Worm (Caenorhabditis elegans): ENCODE measurements around the gene C55A1.4.
A peak's percentile ranks its signal among the peaks of the same experiment; 100 is the strongest.

C55A1.4 gene

ce11 chrV:15666718-15667117 is 23.6 kb upstream of the C55A1.4 start (continued):
- TF ChIP-seq attf-4 (tag; optimal IDR thresholded peaks at IDR 0.05) (no peak), lin-29 (GFP tag; IDR thresholded peaks at IDR 0.05) (no peak), F26F4.8 (GFP tag; conservative IDR thresholded peaks at IDR 0.05) (no peak), pha-4 (GFP tag; IDR thresholded peaks at IDR 0.05) (peak; percentile 50; the same call in 1 of the 2 replicates), pha-4 (tag; optimal IDR thresholded peaks at IDR 0.05) (no peak), tra-1 (GFP tag; IDR thresholded peaks at IDR 0.05) (peak; percentile 74), mxl-3 (GFP tag; optimal IDR thresholded peaks at IDR 0.05) (peak; percentile 85), set-16 (GFP tag; IDR thresholded peaks at IDR 0.05) (no peak), dmd-9 (GFP tag; IDR thresholded peaks at IDR 0.05) (no peak), dmd-6 (GFP tag; IDR thresholded peaks at IDR 0.05) (peak; percentile 99), nhr-41 (GFP tag; IDR thresholded peaks at IDR 0.05) (no peak), ces-1 (GFP tag; optimal IDR thresholded peaks at IDR 0.05) (no peak), ZK337.2 (GFP tag; IDR thresholded peaks at IDR 0.05) (no peak), zip-2 (tag; optimal IDR thresholded peaks at IDR 0.05) (no peak), daf-12 (tag; optimal IDR thresholded peaks at IDR 0.05) (no peak), dve-1 (tag; optimal IDR thresholded peaks at IDR 0.05; ENCODE audit: insufficient read depth) (peak; percentile 96), aha-1 (tag) (no peak), rbr-2 (tag; optimal IDR thresholded peaks at IDR 0.05) (no peak), tag-97 (GFP tag; IDR thresholded peaks at IDR 0.05) (no peak), mdt-29 (GFP tag; IDR thresholded peaks at IDR 0.05) (0 out of 2 replicates have a peak, but pooled peaks have one; percentile 24), ama-1 (optimal IDR thresholded peaks at IDR 0.05) (no peak), nhr-102 (tag; optimal IDR thresholded peaks at IDR 0.05) (peak; percentile 70), nhr-76 (tag; optimal IDR thresholded peaks at IDR 0.05) (no peak), hlh-30 (tag; optimal IDR thresholded peaks at IDR 0.05; ENCODE audit: insufficient read depth) (peak; percentile 61), ceh-62 (tag; optimal IDR thresholded peaks at IDR 0.05) (no peak), Y48G9A.11 (GFP tag; IDR thresholded peaks at IDR 0.05) (no peak), fos-1 (tag; optimal IDR thresholded peaks at IDR 0.05) (no peak), egl-27 (tag; optimal IDR thresholded peaks at IDR 0.05) (no peak), lin-39 (tag; optimal IDR thresholded peaks at IDR 0.05) (no peak), zfp-3 (GFP tag; conservative IDR thresholded peaks at IDR 0.05) (no peak), pqm-1 (tag; optimal IDR thresholded peaks at IDR 0.05) (peak; percentile 90), vab-7 (GFP tag; IDR thresholded peaks at IDR 0.05) (no peak), dmd-8 (GFP tag; IDR thresholded peaks at IDR 0.05) (no peak), cey-2 (tag; optimal IDR thresholded peaks at IDR 0.05; ENCODE audit: borderline replicate concordance, insufficient read depth) (no peak), egl-43 (GFP tag; IDR thresholded peaks at IDR 0.05) (no peak), madf-9 (GFP tag; conservative IDR thresholded peaks at IDR 0.05) (no peak), arid-1 (GFP tag; conservative IDR thresholded peaks at IDR 0.05) (no peak), dpl-1 (GFP tag; optimal IDR thresholded peaks at IDR 0.05) (no peak), Y5F2A.4 (GFP tag; optimal IDR thresholded peaks at IDR 0.05) (no peak), saeg-2 (GFP tag; IDR thresholded peaks at IDR 0.05) (0 out of 2 replicates have a peak, but pooled peaks have one; percentile 27), nhr-11 (tag; optimal IDR thresholded peaks at IDR 0.05) (no peak), unc-39 (tag; optimal IDR thresholded peaks at IDR 0.05) (no peak), nhr-28 (tag; optimal IDR thresholded peaks at IDR 0.05) (peak; percentile 93), nhr-111 (GFP tag; optimal IDR thresholded peaks at IDR 0.05) (no peak), zfp-2 (tag; optimal IDR thresholded peaks at IDR 0.05) (no peak), zip-11 (GFP tag; IDR thresholded peaks at IDR 0.05) (no peak), php-3 (GFP tag; IDR thresholded peaks at IDR 0.05) (peak; percentile 63; the same call in 1 of the 2 replicates), mdl-1 (tag; optimal IDR thresholded peaks at IDR 0.05) (peak in 1 of 2 experiments; percentile 72), daf-16 (GFP tag; optimal IDR thresholded peaks at IDR 0.05) (peak in 1 of 2 experiments; percentile 77), daf-16 (tag; optimal IDR thresholded peaks at IDR 0.05) (peak; percentile 99), nhr-6 (tag; optimal IDR thresholded peaks at IDR 0.05) (no peak), T26A8.4 (GFP tag; IDR thresholded peaks at IDR 0.05) (no peak)
